Worm (Caenorhabditis elegans): ENCODE data around the gene cpi-2.

ce11 chrV:6007927-6008326 lies 35.9 kb upstream of the cpi-2 start:
- TF ChIP-seq unc-62 (GFP tag; optimal IDR thresholded peaks at IDR 0.05) (no peak), zag-1 (tag; optimal IDR thresholded peaks at IDR 0.05) (no peak), mdl-1 (tag; optimal IDR thresholded peaks at IDR 0.05) (no peak), aly-2 (tag; optimal IDR thresholded peaks at IDR 0.05) (no peak)
